Worm (Caenorhabditis elegans) whole organism, young adult: ENCODE results near the gene T08B6.1.

Source experiments
- B0336.3 ChIP-seq: fragments of 200-800 bp; sonication (Bioruptor generic); IDR thresholded peaks from 2 replicates; pipeline ENCODE4 v1.3.6; 2022; ENCODE audit warnings: missing genetic modification characterization, missing compliant biosample characterization
- F57A8.1 ChIP-seq: fragments of 200-800 bp; sonication (Bioruptor generic); optimal IDR thresholded peaks from 2 replicates; lab custom pipeline; 2018; ENCODE audit warnings: mild to moderate bottlenecking, missing genetic modification characterization, moderate library complexity, missing compliant biosample characterization
- K11D2.4 ChIP-seq: fragments of 200-800 bp; sonication (Bioruptor generic); IDR thresholded peaks from 2 replicates; pipeline ENCODE4 v1.3.6; 2022; ENCODE audit warnings: missing genetic modification reagents, missing genetic modification characterization, missing compliant biosample characterization
- Y53F4B.3 ChIP-seq: fragments of 200-800 bp; sonication (Bioruptor generic); IDR thresholded peaks from 2 replicates; pipeline ENCODE4 v1.3.6; 2022; ENCODE audit warnings: missing genetic modification reagents, missing genetic modification characterization, missing compliant biosample characterization
- aptf-3 ChIP-seq: fragments of 200-800 bp; sonication (Bioruptor generic); IDR thresholded peaks from 2 replicates; pipeline ENCODE4 v1.3.6; 2022; ENCODE audit warnings: missing genetic modification characterization, missing compliant biosample characterization
- atf-7 ChIP-seq: sonication (generic microtip); optimal IDR thresholded peaks from 2 replicates; lab custom pipeline; 2017; ENCODE audit warnings: mild to moderate bottlenecking, missing genetic modification characterization, missing compliant biosample characterization
- athp-1 ChIP-seq: sonication (generic microtip); optimal IDR thresholded peaks from 2 replicates; lab custom pipeline; 2017; ENCODE audit warnings: mild to moderate bottlenecking, missing genetic modification characterization, missing compliant biosample characterization
- ccch-3 ChIP-seq: fragments of 200-800 bp; sonication (Bioruptor generic); optimal IDR thresholded peaks from 2 replicates; lab custom pipeline; 2018; ENCODE audit warnings: mild to moderate bottlenecking, missing genetic modification characterization, missing compliant biosample characterization
- ceh-27 ChIP-seq: fragments of 200-800 bp; sonication (Bioruptor generic); optimal IDR thresholded peaks from 2 replicates; lab custom pipeline; 2018; ENCODE audit warnings: mild to moderate bottlenecking, missing genetic modification characterization, moderate library complexity, missing compliant biosample characterization
- ceh-40 ChIP-seq: fragments of 200-800 bp; sonication (Bioruptor generic); IDR thresholded peaks from 2 replicates; pipeline ENCODE4 v1.3.6; 2022; ENCODE audit warnings: missing genetic modification characterization, missing compliant biosample characterization
- ceh-91 ChIP-seq: fragments of 200-800 bp; sonication (Bioruptor generic); IDR thresholded peaks from 2 replicates; pipeline ENCODE4 v1.3.6; 2022; ENCODE audit warnings: missing genetic modification reagents, missing genetic modification characterization, missing compliant biosample characterization
- dpff-1 ChIP-seq: sonication (generic microtip); optimal IDR thresholded peaks from 2 replicates; lab custom pipeline; 2017; ENCODE audit warnings: mild to moderate bottlenecking, missing genetic modification characterization, missing compliant biosample characterization
- efl-1 ChIP-seq: fragments of 150-350 bp; optimal IDR thresholded peaks from 2 replicates; lab custom pipeline; 2014; ENCODE audit warnings: missing biosample characterization, missing genetic modification reagents, missing genetic modification characterization
- ets-4 ChIP-seq: fragments of 200-800 bp; sonication (Bioruptor generic); optimal IDR thresholded peaks from 2 replicates; lab custom pipeline; 2018; ENCODE audit warnings: mild to moderate bottlenecking, missing genetic modification characterization, missing compliant biosample characterization
- fkh-3 ChIP-seq: sonication (generic microtip); optimal IDR thresholded peaks from 2 replicates; lab custom pipeline; 2016; ENCODE audit warnings: mild to moderate bottlenecking, missing genetic modification characterization, missing compliant biosample characterization
- hlh-12 ChIP-seq: sonication (generic microtip); optimal IDR thresholded peaks from 2 replicates; lab custom pipeline; 2016; ENCODE audit warnings: missing genetic modification characterization, missing compliant biosample characterization
- hlh-26 ChIP-seq: fragments of 200-800 bp; sonication (Bioruptor generic); conservative IDR thresholded peaks from 2 replicates; pipeline ENCODE4 v1.3.6; 2022; ENCODE audit warnings: missing genetic modification reagents, missing genetic modification characterization, missing compliant biosample characterization
- hrde-1 ChIP-seq: sonication (generic microtip); optimal IDR thresholded peaks from 2 replicates; lab custom pipeline; 2016; ENCODE audit warnings: missing genetic modification characterization, mild to moderate bottlenecking, missing compliant biosample characterization, moderate library complexity, missing genotype, missing genetic modification reagents, borderline replicate concordance
- hsf-1 ChIP-seq: fragments of 200-800 bp; sonication (Bioruptor generic); IDR thresholded peaks from 2 replicates; pipeline ENCODE4 v1.3.6; 2022; ENCODE audit warnings: missing genetic modification reagents, missing genetic modification characterization, missing compliant biosample characterization
- lag-1 ChIP-seq: fragments of 200-800 bp; sonication (Bioruptor generic); IDR thresholded peaks from 2 replicates; pipeline ENCODE4 v1.3.6; 2022; ENCODE audit warnings: missing genetic modification reagents, missing genetic modification characterization, missing compliant biosample characterization
- let-526 ChIP-seq: fragments of 200-800 bp; sonication (Bioruptor generic); IDR thresholded peaks from 2 replicates; pipeline ENCODE4 v1.3.6; 2022; ENCODE audit warnings: missing genetic modification reagents, missing genetic modification characterization, missing compliant biosample characterization
- lin-26 ChIP-seq: fragments of 200-800 bp; sonication (Bioruptor generic); IDR thresholded peaks from 2 replicates; pipeline ENCODE4 v1.3.6; 2022; ENCODE audit warnings: missing genetic modification reagents, missing genetic modification characterization, missing compliant biosample characterization
- lin-54 ChIP-seq: fragments of 200-800 bp; sonication (Bioruptor generic); optimal IDR thresholded peaks from 2 replicates; lab custom pipeline; 2018; ENCODE audit warnings: mild to moderate bottlenecking, missing genetic modification characterization, missing compliant biosample characterization
- lsy-27 ChIP-seq: sonication (generic microtip); optimal IDR thresholded peaks from 2 replicates; lab custom pipeline; 2017; ENCODE audit warnings: missing genetic modification characterization, mild to moderate bottlenecking, missing compliant biosample characterization, antibody characterized with exemption, missing genotype, borderline replicate concordance; ENCODE audit not compliant: insufficient read depth
- madf-10 ChIP-seq: sonication (generic microtip); optimal IDR thresholded peaks from 2 replicates; lab custom pipeline; 2016; ENCODE audit warnings: mild to moderate bottlenecking, missing genetic modification characterization, missing compliant biosample characterization
- madf-3 ChIP-seq: fragments of 200-800 bp; sonication (Bioruptor generic); IDR thresholded peaks from 2 replicates; pipeline ENCODE4 v1.3.6; 2022; ENCODE audit warnings: missing genetic modification reagents, missing genetic modification characterization, missing compliant biosample characterization
- madf-6 ChIP-seq: fragments of 200-800 bp; sonication (Bioruptor generic); IDR thresholded peaks from 2 replicates; pipeline ENCODE4 v1.3.6; 2022; ENCODE audit warnings: missing genetic modification reagents, missing genetic modification characterization, missing compliant biosample characterization
- mes-4 ChIP-seq: sonication (generic microtip); optimal IDR thresholded peaks from 2 replicates; lab custom pipeline; 2016; ENCODE audit warnings: missing genotype, missing genetic modification characterization, missing compliant biosample characterization
- nhr-179 ChIP-seq: sonication (generic microtip); optimal IDR thresholded peaks from 2 replicates; lab custom pipeline; 2016; ENCODE audit warnings: mild to moderate bottlenecking, missing genetic modification characterization, missing compliant biosample characterization
- pha-4 ChIP-seq: fragments of 150-350 bp; sonication (generic microtip); optimal IDR thresholded peaks from 2 replicates; lab custom pipeline; 2014; ENCODE audit warnings: missing biosample characterization, missing genetic modification reagents, missing genetic modification characterization
- rcor-1 ChIP-seq: fragments of 200-800 bp; sonication (Bioruptor generic); IDR thresholded peaks from 2 replicates; pipeline ENCODE4 v1.3.6; 2022; ENCODE audit warnings: missing genetic modification reagents, missing genetic modification characterization, missing compliant biosample characterization
- repo-1 ChIP-seq: sonication (generic microtip); optimal IDR thresholded peaks from 2 replicates; lab custom pipeline; 2017; ENCODE audit warnings: mild to moderate bottlenecking, missing genetic modification characterization, missing compliant biosample characterization
- snpc-1.1 ChIP-seq: sonication (generic microtip); optimal IDR thresholded peaks from 2 replicates; lab custom pipeline; 2017; ENCODE audit warnings: missing genetic modification characterization, mild to moderate bottlenecking, missing compliant biosample characterization, antibody characterized with exemption, moderate library complexity, missing genotype, missing genetic modification reagents; ENCODE audit not compliant: insufficient read depth
- snpc-1.3 ChIP-seq: sonication (generic microtip); optimal IDR thresholded peaks from 2 replicates; lab custom pipeline; 2017; ENCODE audit warnings: missing genetic modification characterization, mild to moderate bottlenecking, missing compliant biosample characterization, antibody characterized with exemption, moderate library complexity, missing genotype, missing genetic modification reagents; ENCODE audit not compliant: insufficient read depth
- sptf-2 ChIP-seq: fragments of 200-800 bp; sonication (Bioruptor generic); optimal IDR thresholded peaks from 2 replicates; lab custom pipeline; 2018; ENCODE audit warnings: mild to moderate bottlenecking, missing genetic modification characterization, missing compliant biosample characterization
- tbp1 ChIP-seq: fragments of 200-800 bp; sonication (Bioruptor generic); optimal IDR thresholded peaks from 2 replicates; lab custom pipeline; 2018; ENCODE audit warnings: mild to moderate bottlenecking, missing genetic modification characterization, missing compliant biosample characterization
- tbx-9 ChIP-seq: sonication (generic microtip); optimal IDR thresholded peaks from 2 replicates; lab custom pipeline; 2016; ENCODE audit warnings: borderline replicate concordance, missing genetic modification characterization, inconsistent platforms, missing compliant biosample characterization
- tlf-1 ChIP-seq: fragments of 200-800 bp; sonication (Bioruptor generic); optimal IDR thresholded peaks from 2 replicates; lab custom pipeline; 2018; ENCODE audit warnings: mild to moderate bottlenecking, missing genetic modification characterization, missing compliant biosample characterization
- unc-130 ChIP-seq: sonication (generic microtip); optimal IDR thresholded peaks from 2 replicates; lab custom pipeline; 2016; ENCODE audit warnings: missing genetic modification reagents, missing genetic modification characterization, missing compliant biosample characterization
- xnd-1 ChIP-seq: sonication (generic microtip); optimal IDR thresholded peaks from 2 replicates; lab custom pipeline; 2016; ENCODE audit warnings: missing genotype, missing genetic modification reagents, missing genetic modification characterization, missing compliant biosample characterization
- ztf-25 ChIP-seq: fragments of 200-800 bp; sonication (Bioruptor generic); IDR thresholded peaks from 2 replicates; pipeline ENCODE4 v1.3.6; 2022; ENCODE audit warnings: missing genetic modification reagents, missing genetic modification characterization, missing compliant biosample characterization
- ztf-26 ChIP-seq: sonication (generic microtip); optimal IDR thresholded peaks from 2 replicates; lab custom pipeline; 2017; ENCODE audit warnings: missing genetic modification characterization, missing compliant biosample characterization

T08B6.1 gene

DNA sequence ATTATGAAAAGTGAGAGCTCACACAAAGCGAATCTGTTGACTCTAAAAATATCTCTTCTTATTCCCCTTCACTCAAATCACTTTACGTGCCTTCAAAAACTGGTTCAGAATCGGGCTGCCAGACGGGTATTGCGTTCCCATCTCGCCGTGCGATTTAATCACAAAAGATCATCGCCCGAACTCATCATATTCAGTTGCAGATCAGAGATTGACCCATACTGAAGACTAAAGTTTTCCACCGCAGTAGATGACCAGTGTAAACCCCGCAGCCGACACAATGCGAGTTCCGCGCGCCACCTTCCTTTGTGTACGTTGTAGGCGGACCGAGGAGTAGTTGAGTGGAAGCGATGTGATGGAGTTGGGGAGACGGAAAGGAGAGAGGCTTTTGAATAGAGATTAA is 6.5 kb downstream of the T08B6.1 start (continued):
- TF ChIP-seq nhr-179 (tag; lab: Kevin White, UChicago) = no peak
- no peak for TF ChIP-seq tbx-9
- TF ChIP-seq F57A8.1 = no peak
- peak; percentile 73 for TF ChIP-seq hsf-1 (GFP tag; lab: Robert Waterston, UW)
- no peak for TF ChIP-seq K11D2.4 (GFP tag; lab: Robert Waterston, UW)
- no peak for TF ChIP-seq lag-1 (GFP tag; lab: Robert Waterston, UW)
- peak; percentile 81 for TF ChIP-seq tbp1 (GFP tag; lab: Kevin White, UChicago)
- TF ChIP-seq rcor-1 (GFP tag; lab: Robert Waterston, UW) = peak; percentile 96
- no peak for TF ChIP-seq ztf-25 (GFP tag; lab: Robert Waterston, UW)
- 0 out of 2 replicates have a peak, but pooled peaks have one; percentile 16 for TF ChIP-seq ceh-91 (GFP tag; lab: Robert Waterston, UW)
- TF ChIP-seq mes-4 (tag; lab: Kevin White, UChicago) = peak; percentile 28
- peak; percentile 23 for TF ChIP-seq unc-130 (GFP tag; lab: Kevin White, UChicago)
- no peak for TF ChIP-seq aptf-3 (GFP tag; lab: Robert Waterston, UW)
- no peak for TF ChIP-seq ets-4 (GFP tag; lab: Kevin White, UChicago)
- no peak for TF ChIP-seq Y53F4B.3
- TF ChIP-seq snpc-1.3 (tag; lab: Kevin White, UChicago) = peak; percentile 97
- no peak for TF ChIP-seq fkh-3 (tag; lab: Kevin White, UChicago)
- peak; percentile 73 for TF ChIP-seq lin-54 (GFP tag; lab: Kevin White, UChicago)
- no peak for TF ChIP-seq hlh-26 (GFP tag; lab: Robert Waterston, UW)
- TF ChIP-seq madf-10 (tag; lab: Kevin White, UChicago) = no peak
- no peak for TF ChIP-seq atf-7 (tag; lab: Kevin White, UChicago)
- no peak for TF ChIP-seq ceh-40 (GFP tag; lab: Robert Waterston, UW)
- TF ChIP-seq madf-3 = no peak
- no peak for TF ChIP-seq repo-1
- no peak for TF ChIP-seq pha-4 (tag; lab: Kevin White, UChicago)
- TF ChIP-seq madf-6 = peak; percentile 88
- TF ChIP-seq B0336.3 = no peak; the same call in 1 of the 2 replicates
- no peak for TF ChIP-seq sptf-2 (GFP tag; lab: Kevin White, UChicago)
- no peak for TF ChIP-seq hrde-1 (tag; lab: Kevin White, UChicago)
- TF ChIP-seq lin-26 = peak; percentile 40; the same call in 1 of the 2 replicates
- no peak for TF ChIP-seq ztf-26 (tag; lab: Kevin White, UChicago)
- TF ChIP-seq xnd-1 (tag; lab: Kevin White, UChicago) = peak; percentile 14
- TF ChIP-seq tlf-1 (GFP tag; lab: Kevin White, UChicago) = peak; percentile 16
- TF ChIP-seq athp-1 (tag; lab: Kevin White, UChicago) = no peak
- no peak for TF ChIP-seq ceh-27 (GFP tag; lab: Kevin White, UChicago)
- TF ChIP-seq lsy-27 (tag; lab: Kevin White, UChicago) = peak; percentile 77
- TF ChIP-seq dpff-1 (tag; lab: Kevin White, UChicago) = no peak
- no peak for TF ChIP-seq let-526 (GFP tag; lab: Robert Waterston, UW)
- peak; percentile 98 for TF ChIP-seq snpc-1.1
- TF ChIP-seq efl-1 = no peak

DNA sequence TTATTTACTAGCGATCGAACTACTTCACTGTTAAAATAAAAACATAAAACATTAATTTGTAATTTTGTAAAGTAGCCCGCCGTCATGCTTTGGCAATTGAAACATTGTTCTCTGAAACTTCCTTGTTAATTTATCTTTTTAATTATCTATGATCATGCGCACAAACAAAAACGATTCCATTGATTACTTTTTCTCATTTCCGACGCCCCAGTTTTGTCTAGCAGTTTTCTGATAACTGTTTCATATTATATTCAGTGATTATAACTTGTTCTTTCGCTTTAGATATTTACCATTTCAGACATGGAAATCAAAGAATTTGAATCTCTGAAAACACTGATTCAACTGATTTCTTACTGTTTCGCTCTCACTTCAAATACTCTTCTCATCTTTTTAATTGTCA is 10.1 kb downstream of the T08B6.1 start, which contains the start of gene str-170:
Gene str-170, plus strand, starts transcription at position 301 of the 400 bp plus-strand sequence.
- TF ChIP-seq lsy-27 (tag; lab: Kevin White, UChicago) (no peak), ccch-3 (GFP tag; lab: Kevin White, UChicago) (no peak), hlh-12 (tag; lab: Kevin White, UChicago) (no peak)
